Fruit fly (Drosophila melanogaster): ENCODE measurements around the gene CG3918.

The CG3918 gene

DNA sequence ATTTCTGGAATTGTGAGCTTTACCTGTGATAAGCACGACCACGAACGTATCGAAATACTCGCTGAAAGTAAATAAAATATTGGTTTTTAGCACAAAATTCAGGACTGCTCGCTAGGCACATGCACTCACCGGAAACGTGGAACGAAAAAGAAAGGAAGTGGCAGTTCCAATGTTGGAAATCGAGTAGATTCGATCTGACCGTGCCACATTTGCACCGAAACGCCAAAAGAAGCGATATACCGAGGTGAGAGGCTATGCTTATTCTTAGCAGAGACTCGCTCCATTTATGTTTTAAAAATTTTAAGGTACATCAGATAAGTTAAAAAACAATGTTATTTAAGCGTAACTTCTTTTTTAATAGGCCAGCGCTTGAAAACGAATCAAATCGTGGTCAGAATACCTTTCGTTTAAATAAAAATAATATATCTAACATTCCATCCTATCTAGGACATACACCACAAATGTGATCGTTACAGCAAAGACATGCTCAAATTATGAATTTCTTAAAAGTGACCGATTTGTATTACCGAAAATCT is 8.9 kb downstream of the CG3918 start, which contains the start of gene RpL7A:
Gene RpL7A, minus strand, starts transcription at position 248 of the 536 bp plus-strand sequence.
- TF ChIP-seq bab1 (GFP tag; optimal IDR thresholded peaks at IDR 0.05): peak; percentile 83
- no peak for TF ChIP-seq cic (GFP tag; optimal IDR thresholded peaks at IDR 0.05)
- TF ChIP-seq ovo (GFP tag; optimal IDR thresholded peaks at IDR 0.05): peak; percentile 91
- TF ChIP-seq CG11617 (GFP tag; optimal IDR thresholded peaks at IDR 0.05): peak; percentile 89
- no peak for TF ChIP-seq cnc (optimal IDR thresholded peaks at IDR 0.05)
- peak; percentile 33 for TF ChIP-seq CG33017 (tag; optimal IDR thresholded peaks at IDR 0.05)
- TF ChIP-seq CG5204 (GFP tag; optimal IDR thresholded peaks at IDR 0.05): no peak
- TF ChIP-seq CG7101 (tag; optimal IDR thresholded peaks at IDR 0.05): peak; percentile 86
- TF ChIP-seq pad (GFP tag; optimal IDR thresholded peaks at IDR 0.05): peak; percentile 76
- TF ChIP-seq toe (GFP tag; optimal IDR thresholded peaks at IDR 0.05): peak; percentile 45
- TF ChIP-seq Mnt (GFP tag; optimal IDR thresholded peaks at IDR 0.05): peak; percentile 89
- TF ChIP-seq CG12768 (GFP tag; optimal IDR thresholded peaks at IDR 0.05): peak; percentile 46
- TF ChIP-seq CG1620 (GFP tag; optimal IDR thresholded peaks at IDR 0.05): peak; percentile 87
- TF ChIP-seq Hr96 (GFP tag; optimal IDR thresholded peaks at IDR 0.05): peak; percentile 86
- peak; percentile 20 for TF ChIP-seq CG7045 (GFP tag; optimal IDR thresholded peaks at IDR 0.05)
- peak; percentile 86 for TF ChIP-seq Crg-1 (GFP tag; optimal IDR thresholded peaks at IDR 0.05)
- no peak for TF ChIP-seq kay (GFP tag; ENCODE audit: borderline replicate concordance)
- peak; percentile 67 for TF ChIP-seq tj (GFP tag; optimal IDR thresholded peaks at IDR 0.05)
- no peak for TF ChIP-seq CG14711 (tag; optimal IDR thresholded peaks at IDR 0.05)
- peak; percentile 19 for TF ChIP-seq Clk (GFP tag; optimal IDR thresholded peaks at IDR 0.05)

DNA sequence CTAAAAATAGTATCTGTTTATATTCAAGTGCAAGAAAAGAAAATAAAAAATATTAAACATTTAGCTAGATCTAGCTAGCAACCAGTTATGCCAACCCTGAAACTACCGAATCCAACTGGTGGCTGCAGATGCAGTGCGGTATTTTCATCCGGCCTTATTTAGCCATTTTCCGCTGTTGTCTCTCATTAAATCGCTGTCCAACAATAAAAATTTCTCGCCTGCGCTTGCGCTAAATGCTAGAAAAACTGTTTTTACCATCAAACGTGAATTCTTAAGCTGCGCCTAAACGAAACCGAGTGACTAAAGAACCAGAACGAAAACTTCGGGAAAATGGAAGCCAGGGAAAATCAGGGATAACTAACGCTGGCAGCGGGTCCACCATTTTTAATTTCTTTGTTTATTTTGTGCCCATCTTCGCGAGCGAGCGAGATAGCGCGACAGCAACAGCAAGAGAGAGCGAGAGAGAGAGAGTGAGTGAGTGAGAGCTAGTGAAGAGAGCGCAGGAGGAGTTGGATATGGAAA is 9.6 kb downstream of the CG3918 start, which contains the start of gene dx:
Gene dx, plus strand, starts transcription at position 164 of the 522 bp plus-strand sequence.
- TF ChIP-seq tj (GFP tag; optimal IDR thresholded peaks at IDR 0.05): no peak
- no peak for TF ChIP-seq kay (GFP tag; ENCODE audit: borderline replicate concordance)
- TF ChIP-seq bab1 (GFP tag; optimal IDR thresholded peaks at IDR 0.05): peak; percentile 35
- no peak for TF ChIP-seq CG7045 (GFP tag; optimal IDR thresholded peaks at IDR 0.05)
- TF ChIP-seq CG11617 (GFP tag; optimal IDR thresholded peaks at IDR 0.05): no peak
- no peak for TF ChIP-seq toe (GFP tag; optimal IDR thresholded peaks at IDR 0.05)
- TF ChIP-seq Mnt (GFP tag; optimal IDR thresholded peaks at IDR 0.05): peak; percentile 26

DNA sequence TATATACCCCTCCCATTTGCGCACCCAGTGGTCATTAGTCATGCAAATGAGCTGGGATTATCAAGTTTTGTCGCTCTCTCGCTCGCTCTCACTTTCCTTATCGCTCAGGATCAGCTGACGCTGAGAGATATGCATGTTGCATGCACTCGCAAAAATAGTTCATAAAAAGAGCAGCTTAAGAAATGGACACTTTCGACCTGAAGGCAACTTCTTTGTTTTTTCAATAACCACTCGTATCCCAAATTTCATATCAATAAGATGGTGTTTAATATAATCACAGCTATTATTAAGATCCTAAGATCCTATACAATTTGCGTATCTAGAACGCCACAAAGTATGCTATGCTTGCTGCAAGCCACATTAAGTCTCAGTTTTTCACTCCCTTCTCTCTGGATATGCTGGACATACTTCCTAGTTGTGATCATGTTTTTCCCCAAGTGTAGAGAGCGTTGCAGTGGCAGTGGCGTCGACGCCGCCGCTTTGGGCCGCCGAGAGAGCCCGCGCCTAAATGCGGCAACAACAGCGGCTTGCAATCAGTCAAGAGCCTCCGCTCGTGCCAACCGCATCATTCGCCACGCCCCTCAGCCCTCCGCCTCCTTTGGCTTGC is 16.1 kb downstream of the CG3918 start, which contains the start of gene CG34417:
Gene CG34417, plus strand, starts transcription at position 557 of the 607 bp plus-strand sequence.
- TF ChIP-seq CG7045 (GFP tag; optimal IDR thresholded peaks at IDR 0.05) (no peak), bab1 (GFP tag; optimal IDR thresholded peaks at IDR 0.05) (no peak), kay (GFP tag; ENCODE audit: borderline replicate concordance) (no peak), tj (GFP tag; optimal IDR thresholded peaks at IDR 0.05) (peak; percentile 24)

dm6 chrX:6541277-6541676 is 17.0 kb downstream of the CG3918 start:
- TF ChIP-seq bab1 (GFP tag; optimal IDR thresholded peaks at IDR 0.05): no peak
- TF ChIP-seq toe (GFP tag; optimal IDR thresholded peaks at IDR 0.05): no peak
- TF ChIP-seq CG5204 (GFP tag; optimal IDR thresholded peaks at IDR 0.05): no peak
- no peak for TF ChIP-seq Hr96 (GFP tag; optimal IDR thresholded peaks at IDR 0.05)
- no peak for TF ChIP-seq Mnt (GFP tag; optimal IDR thresholded peaks at IDR 0.05)

- no peak for TF ChIP-seq Clk (GFP tag; optimal IDR thresholded peaks at IDR 0.05)
- peak; percentile 41 for TF ChIP-seq bab1 (GFP tag; optimal IDR thresholded peaks at IDR 0.05)
- TF ChIP-seq CG14711 (tag; optimal IDR thresholded peaks at IDR 0.05): no peak
- no peak for TF ChIP-seq pad (GFP tag; optimal IDR thresholded peaks at IDR 0.05)
These were observed 18.1 kb downstream of the CG3918 start for dm6 chrX:6542331-6542730.

DNA sequence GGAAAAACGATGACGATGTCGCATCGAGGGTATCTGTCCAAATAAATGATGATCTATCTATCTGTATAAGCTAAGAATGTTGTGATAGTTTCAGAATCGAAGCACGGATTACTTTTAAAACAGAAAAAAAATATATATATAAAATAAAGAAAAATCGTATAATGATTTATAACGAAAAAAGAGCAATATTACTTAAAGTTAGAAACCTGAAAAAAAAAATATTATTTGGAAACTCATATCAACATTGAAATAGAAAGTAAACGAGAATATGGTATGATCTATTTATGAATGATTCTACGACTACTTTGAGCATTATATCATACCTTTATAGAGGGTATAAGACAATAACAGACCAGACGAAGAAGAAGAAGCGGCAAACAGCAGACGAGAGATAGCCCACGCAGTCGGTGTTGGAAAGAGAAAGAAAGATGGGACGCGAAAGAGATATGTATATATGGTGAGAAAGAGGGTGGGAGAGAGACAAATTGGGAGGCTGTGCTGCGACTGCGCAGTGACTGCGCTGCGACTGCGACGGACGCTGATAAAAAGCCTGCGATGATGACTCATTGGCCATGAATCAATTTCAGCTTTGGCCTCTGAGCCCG is 19.4 kb downstream of the CG3918 start:
- TF ChIP-seq CG11617 (GFP tag; optimal IDR thresholded peaks at IDR 0.05) (no peak), CG12768 (GFP tag; optimal IDR thresholded peaks at IDR 0.05) (no peak), tj (GFP tag; optimal IDR thresholded peaks at IDR 0.05) (no peak), CG33017 (tag; optimal IDR thresholded peaks at IDR 0.05) (no peak), CG7045 (GFP tag; optimal IDR thresholded peaks at IDR 0.05) (no peak), kay (GFP tag; ENCODE audit: borderline replicate concordance) (no peak), Mnt (GFP tag; optimal IDR thresholded peaks at IDR 0.05) (no peak), CG1620 (GFP tag; optimal IDR thresholded peaks at IDR 0.05) (no peak), toe (GFP tag; optimal IDR thresholded peaks at IDR 0.05) (no peak), CG5204 (GFP tag; optimal IDR thresholded peaks at IDR 0.05) (no peak), CG7101 (tag; optimal IDR thresholded peaks at IDR 0.05) (no peak), Clk (GFP tag; optimal IDR thresholded peaks at IDR 0.05) (no peak), cic (GFP tag; optimal IDR thresholded peaks at IDR 0.05) (no peak), cnc (optimal IDR thresholded peaks at IDR 0.05) (no peak), Crg-1 (GFP tag; optimal IDR thresholded peaks at IDR 0.05) (no peak), Hr96 (GFP tag; optimal IDR thresholded peaks at IDR 0.05) (no peak), CG14711 (tag; optimal IDR thresholded peaks at IDR 0.05) (no peak), pad (GFP tag; optimal IDR thresholded peaks at IDR 0.05) (no peak), bab1 (GFP tag; optimal IDR thresholded peaks at IDR 0.05) (no peak), ovo (GFP tag; optimal IDR thresholded peaks at IDR 0.05) (no peak)

Measured in whole organism, adult.